Worm (Caenorhabditis elegans): ENCODE results near the gene F54B11.9.

The F54B11.9 gene

DNA sequence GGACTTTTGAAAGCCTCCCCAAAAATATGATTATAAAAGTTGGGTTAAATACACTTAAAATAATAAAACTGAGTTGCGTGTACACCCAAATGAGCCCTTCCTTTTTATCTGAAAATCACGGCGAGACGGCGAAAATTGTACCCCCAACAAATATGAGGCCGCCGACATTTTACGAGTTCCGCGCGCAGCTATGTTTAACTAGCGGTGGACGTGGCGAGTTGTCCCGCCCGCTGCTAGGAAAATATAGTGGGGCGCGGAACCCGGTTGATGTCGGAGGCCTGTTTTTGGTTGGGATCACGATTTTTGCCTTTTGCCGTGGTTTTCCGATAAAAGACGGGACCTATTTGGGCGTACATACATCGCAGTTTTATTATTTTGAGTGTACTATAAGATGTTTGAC is 27.7 kb downstream of the F54B11.9 start:
- TF ChIP-seq fkh-10 (GFP tag; optimal IDR thresholded peaks at IDR 0.05) (no peak), spr-3 (GFP tag; optimal IDR thresholded peaks at IDR 0.05) (no peak), nhr-25 (tag; optimal IDR thresholded peaks at IDR 0.05; ENCODE audit: borderline replicate concordance, insufficient read depth) (no peak), Y5F2A.4 (GFP tag; optimal IDR thresholded peaks at IDR 0.05) (no peak), nhr-111 (GFP tag; optimal IDR thresholded peaks at IDR 0.05) (no peak), daf-19 (GFP tag; conservative IDR thresholded peaks at IDR 0.05) (no peak), F10B5.3 (tag; optimal IDR thresholded peaks at IDR 0.05) (no peak), lin-29 (GFP tag; IDR thresholded peaks at IDR 0.05) (no peak), ama-1 (optimal IDR thresholded peaks at IDR 0.05) (no peak), vab-7 (GFP tag; IDR thresholded peaks at IDR 0.05) (no peak), arid-1 (GFP tag; conservative IDR thresholded peaks at IDR 0.05) (no peak), nhr-6 (tag; optimal IDR thresholded peaks at IDR 0.05) (no peak), mxl-3 (GFP tag; optimal IDR thresholded peaks at IDR 0.05) (no peak), nhr-10 (tag; optimal IDR thresholded peaks at IDR 0.05) (no peak), nhr-76 (tag; optimal IDR thresholded peaks at IDR 0.05) (no peak), nhr-41 (GFP tag; IDR thresholded peaks at IDR 0.05) (no peak), F44E2.7 (GFP tag; IDR thresholded peaks at IDR 0.05) (no peak), egl-27 (tag; optimal IDR thresholded peaks at IDR 0.05) (no peak)

DNA sequence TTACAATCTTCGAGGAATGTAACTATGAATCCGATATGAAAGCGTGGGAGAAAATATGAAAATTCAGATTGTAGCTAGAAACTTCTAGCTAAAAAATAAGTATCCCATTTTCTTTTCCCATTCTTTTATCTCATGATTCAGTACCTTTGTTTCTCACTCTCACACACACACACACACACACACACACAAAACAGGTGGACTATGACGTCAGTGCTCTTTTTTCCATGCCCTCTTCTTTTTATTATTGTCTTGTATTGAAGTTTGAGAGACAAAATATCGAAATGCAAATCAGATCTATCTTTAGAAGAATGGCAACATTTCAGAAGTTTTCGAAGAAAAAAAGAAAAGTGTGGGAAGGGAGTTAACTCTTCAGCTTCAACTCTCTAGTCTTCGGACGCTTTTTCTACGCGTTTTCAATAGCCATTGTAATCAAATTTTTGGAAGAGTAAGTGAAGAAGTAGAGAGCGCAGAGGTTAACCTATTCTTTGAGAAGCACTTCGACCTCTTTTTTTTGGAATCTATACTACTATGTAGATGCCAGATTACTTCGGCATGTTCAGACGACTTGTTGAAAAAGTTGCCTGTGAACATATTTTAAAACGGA is 28.6 kb downstream of the F54B11.9 start:
- TF ChIP-seq ces-1 (GFP tag; optimal IDR thresholded peaks at IDR 0.05) (peak; percentile 32), nhr-11 (tag; optimal IDR thresholded peaks at IDR 0.05) (peak; percentile 18), fkh-10 (GFP tag; optimal IDR thresholded peaks at IDR 0.05) (peak; percentile 42), mxl-3 (GFP tag; optimal IDR thresholded peaks at IDR 0.05) (no peak)

DNA sequence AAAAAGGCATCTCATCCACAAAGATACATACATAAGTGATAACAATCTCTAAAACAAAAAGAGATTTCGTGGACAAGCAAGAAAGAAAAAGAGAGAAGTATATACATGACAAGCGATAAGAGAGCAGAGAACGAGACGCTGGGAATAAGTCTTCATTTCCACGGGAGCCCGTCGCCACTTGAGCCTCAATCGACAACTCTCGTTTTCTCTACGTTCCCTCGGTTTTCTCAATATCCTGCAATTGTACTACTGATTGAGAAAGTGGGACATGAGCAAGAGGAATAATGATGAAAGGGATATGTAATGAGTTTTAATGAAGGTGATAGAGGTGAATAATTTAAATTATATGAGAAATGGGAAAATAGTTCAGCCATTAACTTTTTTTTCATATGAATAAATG is 32.2 kb downstream of the F54B11.9 start:
- TF ChIP-seq lin-39 (tag; optimal IDR thresholded peaks at IDR 0.05) (no peak), Y48G9A.11 (GFP tag; IDR thresholded peaks at IDR 0.05) (no peak), aha-1 (tag) (no peak), pqm-1 (tag; optimal IDR thresholded peaks at IDR 0.05) (no peak), F26F4.8 (GFP tag; conservative IDR thresholded peaks at IDR 0.05) (no peak), vab-7 (GFP tag; IDR thresholded peaks at IDR 0.05) (no peak), fkh-10 (GFP tag; optimal IDR thresholded peaks at IDR 0.05) (no peak), ceh-28 (tag; optimal IDR thresholded peaks at IDR 0.05) (no peak), daf-16 (GFP tag; optimal IDR thresholded peaks at IDR 0.05) (no peak), daf-16 (tag; optimal IDR thresholded peaks at IDR 0.05) (no peak), madf-9 (GFP tag; conservative IDR thresholded peaks at IDR 0.05) (no peak), Y105C5A.15 (GFP tag; IDR thresholded peaks at IDR 0.05) (no peak), set-16 (GFP tag; IDR thresholded peaks at IDR 0.05) (no peak), F49E8.2 (tag; optimal IDR thresholded peaks at IDR 0.05; ENCODE audit: borderline replicate concordance) (no peak), duxl-1 (tag; optimal IDR thresholded peaks at IDR 0.05; ENCODE audit: poor library complexity) (no peak), ceh-20 (GFP tag; IDR thresholded peaks at IDR 0.05) (no peak)

DNA sequence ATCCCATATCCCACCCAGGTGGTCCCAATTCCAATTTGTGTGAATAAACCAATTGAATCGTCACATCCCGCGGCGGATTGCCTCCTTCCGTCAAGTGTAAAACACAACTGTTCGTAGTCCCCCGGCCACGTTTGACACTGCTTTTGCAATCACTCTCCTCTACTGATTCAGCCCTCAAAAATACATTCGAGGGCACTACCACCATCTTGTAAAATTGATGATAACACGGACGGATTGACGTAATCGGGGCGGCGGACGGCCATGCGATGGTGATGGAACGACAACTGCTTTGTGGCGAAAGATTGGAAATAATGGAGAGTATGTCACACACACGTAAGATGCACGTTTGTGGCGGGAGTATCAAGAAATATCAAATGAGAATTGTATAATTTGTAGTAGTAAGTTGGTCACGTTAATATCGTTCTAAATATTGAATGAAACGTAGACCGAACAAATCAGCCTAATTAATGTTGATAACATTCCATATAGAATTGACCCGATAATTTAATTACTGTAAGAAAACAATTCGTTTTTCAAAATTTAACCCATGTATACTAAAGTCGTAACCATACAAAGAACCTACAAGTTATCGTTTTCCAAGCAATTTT is 33.1 kb downstream of the F54B11.9 start:
- TF ChIP-seq ces-1 (GFP tag; optimal IDR thresholded peaks at IDR 0.05) (no peak), daf-16 (GFP tag; optimal IDR thresholded peaks at IDR 0.05) (peak in 1 of 2 experiments; percentile 40), daf-16 (tag; optimal IDR thresholded peaks at IDR 0.05) (no peak), R02D3.7 (tag; optimal IDR thresholded peaks at IDR 0.05) (no peak), cey-2 (tag; optimal IDR thresholded peaks at IDR 0.05; ENCODE audit: borderline replicate concordance, insufficient read depth) (no peak), ceh-62 (tag; optimal IDR thresholded peaks at IDR 0.05) (no peak), daf-19 (GFP tag; conservative IDR thresholded peaks at IDR 0.05) (no peak), mxl-2 (GFP tag; conservative IDR thresholded peaks at IDR 0.05) (no peak), spr-3 (GFP tag; optimal IDR thresholded peaks at IDR 0.05) (no peak), ceh-82 (tag; optimal IDR thresholded peaks at IDR 0.05) (no peak), mxl-3 (GFP tag; optimal IDR thresholded peaks at IDR 0.05) (peak; percentile 16), zip-11 (GFP tag; IDR thresholded peaks at IDR 0.05) (no peak), pqm-1 (tag; optimal IDR thresholded peaks at IDR 0.05) (no peak), dmd-9 (GFP tag; IDR thresholded peaks at IDR 0.05) (no peak), F37D6.2 (tag; optimal IDR thresholded peaks at IDR 0.05) (no peak), nhr-76 (tag; optimal IDR thresholded peaks at IDR 0.05) (no peak), F49E8.2 (tag; optimal IDR thresholded peaks at IDR 0.05; ENCODE audit: borderline replicate concordance) (no peak), zfp-2 (tag; optimal IDR thresholded peaks at IDR 0.05) (no peak), arid-1 (GFP tag; conservative IDR thresholded peaks at IDR 0.05) (no peak), zip-2 (tag; optimal IDR thresholded peaks at IDR 0.05) (no peak), egl-27 (tag; optimal IDR thresholded peaks at IDR 0.05) (no peak)

All from whole organism, L4 larva.